Worm (Caenorhabditis elegans): ENCODE results near the gene ZK1073.2.

The ZK1073.2 gene

ce11 chrX:16078695-16079094 is 24.8 kb upstream of the ZK1073.2 start:
- TF ChIP-seq hmbx-1 (tag; optimal IDR thresholded peaks at IDR 0.05) (no peak), aly-1 (tag; optimal IDR thresholded peaks at IDR 0.05) (no peak), hmg-4 (GFP tag; optimal IDR thresholded peaks at IDR 0.05) (no peak), B0310.2 (tag; optimal IDR thresholded peaks at IDR 0.05) (no peak), sea-1 (GFP tag; conservative IDR thresholded peaks at IDR 0.05) (no peak), pes-1 (GFP tag; IDR thresholded peaks at IDR 0.05) (no peak), tra-4 (tag; optimal IDR thresholded peaks at IDR 0.05) (no peak), hnd-1 (tag; optimal IDR thresholded peaks at IDR 0.05) (no peak), flt-1 (GFP tag; IDR thresholded peaks at IDR 0.05) (no peak), tbx-37 (GFP tag; conservative IDR thresholded peaks at IDR 0.05) (no peak)

- TF ChIP-seq hnd-1 (tag; optimal IDR thresholded peaks at IDR 0.05) (no peak), sea-1 (GFP tag; conservative IDR thresholded peaks at IDR 0.05) (no peak), hmg-4 (GFP tag; optimal IDR thresholded peaks at IDR 0.05) (no peak), ceh-13 (GFP tag; optimal IDR thresholded peaks at IDR 0.05) (no peak), F13C5.2 (tag; optimal IDR thresholded peaks at IDR 0.05) (no peak), B0310.2 (tag; optimal IDR thresholded peaks at IDR 0.05) (no peak), scrt-1 (GFP tag; IDR thresholded peaks at IDR 0.05) (no peak), ama-1 (optimal IDR thresholded peaks at IDR 0.05) (no peak), tbx-37 (GFP tag; conservative IDR thresholded peaks at IDR 0.05) (no peak), aly-1 (tag; optimal IDR thresholded peaks at IDR 0.05) (no peak), hmbx-1 (tag; optimal IDR thresholded peaks at IDR 0.05) (no peak)
Observed at ce11 chrX:16082024-16082423, 21.5 kb upstream of the ZK1073.2 start, which contains the start of gene idpp-14. Gene idpp-14 (plus strand): TSS chrX:16082347.

ce11 chrX:16085094-16085493 is 18.4 kb upstream of the ZK1073.2 start, which contains the start of gene C30F2.2:
Gene C30F2.2 (minus strand): TSS chrX:16085215.
- no peak for TF ChIP-seq B0310.2 (tag; optimal IDR thresholded peaks at IDR 0.05)
- TF ChIP-seq ceh-36 (tag; optimal IDR thresholded peaks at IDR 0.05): no peak
- TF ChIP-seq scrt-1 (GFP tag; IDR thresholded peaks at IDR 0.05): no peak
- TF ChIP-seq aly-1 (tag; optimal IDR thresholded peaks at IDR 0.05): no peak
- TF ChIP-seq tbx-11 (GFP tag; IDR thresholded peaks at IDR 0.05): no peak
- no peak for TF ChIP-seq ets-7 (tag; optimal IDR thresholded peaks at IDR 0.05)

- TF ChIP-seq tbx-37 (GFP tag; conservative IDR thresholded peaks at IDR 0.05) (no peak), hnd-1 (tag; optimal IDR thresholded peaks at IDR 0.05) (no peak), F13C5.2 (tag; optimal IDR thresholded peaks at IDR 0.05) (no peak), tbx-11 (GFP tag; IDR thresholded peaks at IDR 0.05) (no peak), hmbx-1 (tag; optimal IDR thresholded peaks at IDR 0.05) (no peak), ceh-36 (tag; optimal IDR thresholded peaks at IDR 0.05) (no peak), flt-1 (GFP tag; IDR thresholded peaks at IDR 0.05) (no peak), sea-1 (GFP tag; conservative IDR thresholded peaks at IDR 0.05) (no peak), ceh-13 (GFP tag; optimal IDR thresholded peaks at IDR 0.05) (no peak)
Observed at ce11 chrX:16087842-16088241, 15.7 kb upstream of the ZK1073.2 start.

- TF ChIP-seq tbx-11 (GFP tag; IDR thresholded peaks at IDR 0.05): no peak
- TF ChIP-seq hnd-1 (tag; optimal IDR thresholded peaks at IDR 0.05): no peak
- TF ChIP-seq tbx-37 (GFP tag; conservative IDR thresholded peaks at IDR 0.05): no peak
- TF ChIP-seq F13C5.2 (tag; optimal IDR thresholded peaks at IDR 0.05): no peak
- no peak for TF ChIP-seq ama-1 (optimal IDR thresholded peaks at IDR 0.05)
- no peak for TF ChIP-seq aly-1 (tag; optimal IDR thresholded peaks at IDR 0.05)
- no peak for TF ChIP-seq flt-1 (GFP tag; IDR thresholded peaks at IDR 0.05)
- TF ChIP-seq ets-7 (tag; optimal IDR thresholded peaks at IDR 0.05): no peak
- no peak for TF ChIP-seq sea-1 (GFP tag; conservative IDR thresholded peaks at IDR 0.05)
- TF ChIP-seq ceh-36 (tag; optimal IDR thresholded peaks at IDR 0.05): no peak
- TF ChIP-seq B0310.2 (tag; optimal IDR thresholded peaks at IDR 0.05): no peak
- TF ChIP-seq hmg-4 (GFP tag; optimal IDR thresholded peaks at IDR 0.05): no peak
- no peak for TF ChIP-seq tra-4 (tag; optimal IDR thresholded peaks at IDR 0.05)
- TF ChIP-seq ceh-13 (GFP tag; optimal IDR thresholded peaks at IDR 0.05): no peak
- no peak for TF ChIP-seq pes-1 (GFP tag; IDR thresholded peaks at IDR 0.05)
Observed at ce11 chrX:16091166-16091565, 12.3 kb upstream of the ZK1073.2 start.

ce11 chrX:16094370-16094769 is 9.1 kb upstream of the ZK1073.2 start, which contains the start of gene C30F2.5:
Gene C30F2.5 (plus strand): TSS chrX:16094670.
- TF ChIP-seq ama-1 (optimal IDR thresholded peaks at IDR 0.05): no peak
- TF ChIP-seq scrt-1 (GFP tag; IDR thresholded peaks at IDR 0.05): no peak
- no peak for TF ChIP-seq hmg-4 (GFP tag; optimal IDR thresholded peaks at IDR 0.05)
- TF ChIP-seq aly-1 (tag; optimal IDR thresholded peaks at IDR 0.05): no peak
- TF ChIP-seq ceh-36 (tag; optimal IDR thresholded peaks at IDR 0.05): no peak
- TF ChIP-seq B0310.2 (tag; optimal IDR thresholded peaks at IDR 0.05): no peak
- no peak for TF ChIP-seq tra-4 (tag; optimal IDR thresholded peaks at IDR 0.05)
- no peak for TF ChIP-seq F13C5.2 (tag; optimal IDR thresholded peaks at IDR 0.05)
- no peak for TF ChIP-seq tbx-11 (GFP tag; IDR thresholded peaks at IDR 0.05)
- no peak for TF ChIP-seq sea-1 (GFP tag; conservative IDR thresholded peaks at IDR 0.05)
- no peak for TF ChIP-seq ets-7 (tag; optimal IDR thresholded peaks at IDR 0.05)
- TF ChIP-seq hnd-1 (tag; optimal IDR thresholded peaks at IDR 0.05): no peak

- TF ChIP-seq ama-1 (optimal IDR thresholded peaks at IDR 0.05) (no peak), flt-1 (GFP tag; IDR thresholded peaks at IDR 0.05) (no peak), hmbx-1 (tag; optimal IDR thresholded peaks at IDR 0.05) (no peak), tra-4 (tag; optimal IDR thresholded peaks at IDR 0.05) (no peak), B0310.2 (tag; optimal IDR thresholded peaks at IDR 0.05) (no peak), ets-7 (tag; optimal IDR thresholded peaks at IDR 0.05) (no peak), scrt-1 (GFP tag; IDR thresholded peaks at IDR 0.05) (no peak), aly-1 (tag; optimal IDR thresholded peaks at IDR 0.05) (no peak), ceh-36 (tag; optimal IDR thresholded peaks at IDR 0.05) (no peak)
Observed at ce11 chrX:16098104-16098638, 5.3 kb upstream of the ZK1073.2 start.

ce11 chrX:16099251-16099650 is 4.2 kb upstream of the ZK1073.2 start:
- TF ChIP-seq tra-4 (tag; optimal IDR thresholded peaks at IDR 0.05) (no peak), F13C5.2 (tag; optimal IDR thresholded peaks at IDR 0.05) (no peak)
